Fruit fly (Drosophila melanogaster): Measurements from ENCODE around the gene CG3281.

CG3281 gene

dm6 chr3R:11949387-11950029 is 13.1 kb downstream of the CG3281 start, which contains the start of gene CG31211 (continued):
- TF ChIP-seq Bdp1 (GFP tag; optimal IDR thresholded peaks at IDR 0.05), result no peak
- TF ChIP-seq bsh (GFP tag; optimal IDR thresholded peaks at IDR 0.05), result no peak
- TF ChIP-seq so (GFP tag; IDR thresholded peaks at IDR 0.05), result no peak
- TF ChIP-seq HLH3B (GFP tag; IDR thresholded peaks at IDR 0.05), result no peak
- TF ChIP-seq psq (GFP tag; optimal IDR thresholded peaks at IDR 0.05), result no peak

- no peak for TF ChIP-seq CG18764 (GFP tag; optimal IDR thresholded peaks at IDR 0.05)
- peak; percentile 62 for TF ChIP-seq zen (tag; optimal IDR thresholded peaks at IDR 0.05)
- peak; percentile 13 for TF ChIP-seq ewg (GFP tag; optimal IDR thresholded peaks at IDR 0.05)
- TF ChIP-seq CrebB (tag; optimal IDR thresholded peaks at IDR 0.05), result peak; percentile 67
- no peak for TF ChIP-seq CG1602 (GFP tag; optimal IDR thresholded peaks at IDR 0.05)
- TF ChIP-seq ttk (GFP tag; IDR thresholded peaks at IDR 0.05), result no peak
- no peak for TF ChIP-seq Optix (GFP tag; IDR thresholded peaks at IDR 0.05)
- TF ChIP-seq CG12219 (GFP tag; optimal IDR thresholded peaks at IDR 0.05), result peak; percentile 9
- no peak for TF ChIP-seq CG13287 (GFP tag; IDR thresholded peaks at IDR 0.05; ENCODE audit: partially characterized antibody)
- TF ChIP-seq cas (GFP tag; IDR thresholded peaks at IDR 0.05), result no peak
- TF ChIP-seq CG17328 (GFP tag; IDR thresholded peaks at IDR 0.05), result no peak
- no peak for TF ChIP-seq CG13775 (GFP tag; optimal IDR thresholded peaks at IDR 0.05)
- peak; percentile 50 for TF ChIP-seq CG2875 (GFP tag; optimal IDR thresholded peaks at IDR 0.05)
- peak; percentile 96 for TF ChIP-seq cg (GFP tag; optimal IDR thresholded peaks at IDR 0.05)
- no peak for TF ChIP-seq CG32767 (GFP tag; IDR thresholded peaks at IDR 0.05)
- no peak for TF ChIP-seq sc (optimal IDR thresholded peaks at IDR 0.05)
- no peak for TF ChIP-seq sc (GFP tag; optimal IDR thresholded peaks at IDR 0.05)
- no peak for TF ChIP-seq CG7372 (GFP tag; IDR thresholded peaks at IDR 0.05)
- TF ChIP-seq lov (optimal IDR thresholded peaks at IDR 0.05), result no peak
- TF ChIP-seq lov (GFP tag; IDR thresholded peaks at IDR 0.05), result no peak
- TF ChIP-seq Hey (tag; optimal IDR thresholded peaks at IDR 0.05), result no peak
- TF ChIP-seq en (GFP tag; optimal IDR thresholded peaks at IDR 0.05), result no peak
- TF ChIP-seq CG17912 (GFP tag; optimal IDR thresholded peaks at IDR 0.05), result peak; percentile 12
- no peak for TF ChIP-seq bbx (GFP tag; IDR thresholded peaks at IDR 0.05; ENCODE audit: partially characterized antibody)
- TF ChIP-seq lmd (GFP tag; IDR thresholded peaks at IDR 0.05), result no peak
- TF ChIP-seq trh (GFP tag; optimal IDR thresholded peaks at IDR 0.05), result no peak
- TF ChIP-seq gsb-n (tag; optimal IDR thresholded peaks at IDR 0.05), result peak; percentile 66
- TF ChIP-seq Opbp (GFP tag; IDR thresholded peaks at IDR 0.05; ENCODE audit: partially characterized antibody), result no peak
- no peak for TF ChIP-seq Bteb2 (GFP tag; optimal IDR thresholded peaks at IDR 0.05)
- no peak for TF ChIP-seq D19B (GFP tag; optimal IDR thresholded peaks at IDR 0.05)
- peak; percentile 13 for TF ChIP-seq HHEX (GFP tag; optimal IDR thresholded peaks at IDR 0.05)
- TF ChIP-seq zen2 (GFP tag; IDR thresholded peaks at IDR 0.05; ENCODE audit: partially characterized antibody), result no peak
- TF ChIP-seq Mrtf (GFP tag; IDR thresholded peaks at IDR 0.05), result no peak
- peak; percentile 23 for TF ChIP-seq CG17359 (tag; optimal IDR thresholded peaks at IDR 0.05)
- TF ChIP-seq CG14014 (GFP tag; IDR thresholded peaks at IDR 0.05), result no peak
- no peak for TF ChIP-seq Sry-δ (GFP tag; optimal IDR thresholded peaks at IDR 0.05)
- TF ChIP-seq hth (optimal IDR thresholded peaks at IDR 0.05), result no peak
- peak; percentile 24 for TF ChIP-seq CG15479 (GFP tag; optimal IDR thresholded peaks at IDR 0.05)
- TF ChIP-seq caup (GFP tag; optimal IDR thresholded peaks at IDR 0.05; ENCODE audit: severe bottlenecking), result peak; percentile 69
- TF ChIP-seq corto (GFP tag; optimal IDR thresholded peaks at IDR 0.05), result no peak
- TF ChIP-seq Mad (GFP tag; optimal IDR thresholded peaks at IDR 0.05), result no peak
- peak; percentile 67 for TF ChIP-seq mirr (GFP tag; optimal IDR thresholded peaks at IDR 0.05)
- peak; percentile 57 for TF ChIP-seq CG12299 (tag; optimal IDR thresholded peaks at IDR 0.05)
- TF ChIP-seq CG5180 (GFP tag; optimal IDR thresholded peaks at IDR 0.05), result peak; percentile 46
Observed at dm6 chr3R:11948903-11949358, 13.7 kb downstream of the CG3281 start, which contains the start of gene Cad87A. Gene Cad87A, minus strand, starts transcription at chr3R:11949129.
